Fruit fly (Drosophila melanogaster) whole organism, embryonic: ENCODE measurements around the gene CG7227.

Experiments
- CG16815 ChIP-seq: fragments of 200-800 bp; sonication (Bioruptor generic); optimal IDR thresholded peaks from 3 replicates; lab custom pipeline; 2017; ENCODE audit warnings: missing biosample characterization, mild to moderate bottlenecking, missing genetic modification characterization
- CG18619 ChIP-seq: fragments of 200-800 bp; sonication (Bioruptor generic); optimal IDR thresholded peaks from 3 replicates; lab custom pipeline; 2017; ENCODE audit warnings: missing biosample characterization, mild to moderate bottlenecking, missing genetic modification characterization
- CG3065 ChIP-seq: fragments of 200-800 bp; sonication (Bioruptor generic); optimal IDR thresholded peaks from 2 replicates; lab custom pipeline; 2016; ENCODE audit warnings: missing biosample characterization, missing genetic modification characterization
- CG31441 ChIP-seq: fragments of 200-800 bp; sonication (Bioruptor generic); IDR thresholded peaks from 2 replicates; pipeline ENCODE4 v1.3.6; 2022; ENCODE audit warnings: missing biosample characterization, missing genetic modification characterization
- CG8388 ChIP-seq: fragments of 200-800 bp; sonication (Bioruptor generic); optimal IDR thresholded peaks from 2 replicates; lab custom pipeline; 2019; ENCODE audit warnings: missing biosample characterization, mild to moderate bottlenecking, missing genetic modification characterization, moderate library complexity
- Dad ChIP-seq: fragments of 200-800 bp; sonication (Bioruptor generic); optimal IDR thresholded peaks from 3 replicates; lab custom pipeline; 2016; ENCODE audit warnings: missing biosample characterization, missing genetic modification characterization
- Hmr ChIP-seq: fragments of 200-800 bp; sonication (Bioruptor generic); optimal IDR thresholded peaks from 3 replicates; lab custom pipeline; 2017; ENCODE audit warnings: mild to moderate bottlenecking, missing biosample characterization, missing genetic modification reagents, missing genetic modification characterization
- Xbp1 ChIP-seq: fragments of 200-800 bp; sonication (Bioruptor generic); optimal IDR thresholded peaks from 3 replicates; lab custom pipeline; 2016; ENCODE audit warnings: missing biosample characterization, mild to moderate bottlenecking, missing genetic modification characterization
- ab ChIP-seq: fragments of 200-800 bp; sonication (Bioruptor generic); optimal IDR thresholded peaks from 2 replicates; lab custom pipeline; 2016; ENCODE audit warnings: missing biosample characterization, missing genetic modification characterization
- ftz-f1 ChIP-seq: fragments of 200-800 bp; sonication (Bioruptor generic); optimal IDR thresholded peaks from 2 replicates; lab custom pipeline; 2016; ENCODE audit warnings: missing biosample characterization, missing genetic modification characterization

dm6 chr2L:8010602-8011455 lies 12.9 kb upstream of the CG7227 start, which contains the start of the genes Glyat and Tg:
- TF ChIP-seq Dad (GFP tag; lab: Kevin White, UChicago) (no peak), Xbp1 (no peak), CG18619 (GFP tag; lab: Kevin White, UChicago) (no peak), CG3065 (GFP tag; lab: Kevin White, UChicago) (no peak), CG31441 (GFP tag; lab: Robert Waterston, UW) (no peak), Hmr (GFP tag; lab: Kevin White, UChicago) (peak; percentile 19), CG16815 (GFP tag; lab: Kevin White, UChicago) (no peak), ftz-f1 (peak; percentile 2), ab (GFP tag; lab: Kevin White, UChicago) (no peak), CG8388 (GFP tag; lab: Kevin White, UChicago) (no peak)
